Fruit fly (Drosophila melanogaster) whole organism, wandering third instar larva: ENCODE data around the gene Acn.
A peak's percentile ranks its signal among the peaks of the same experiment; 100 is the strongest.

Source experiments
- Abd-B ChIP-seq: fragments of >200 bp; optimal IDR thresholded peaks from 2 replicates; lab custom pipeline; 2017; ENCODE audit warnings: missing biosample characterization, missing genetic modification characterization
- CG32264 ChIP-seq: fragments of 200-800 bp; sonication (Bioruptor generic); optimal IDR thresholded peaks from 2 replicates; lab custom pipeline; 2016; ENCODE audit warnings: missing biosample characterization, missing genetic modification characterization
- CG9705 ChIP-seq: fragments of 200-800 bp; sonication (Bioruptor generic); optimal IDR thresholded peaks from 2 replicates; lab custom pipeline; 2018; ENCODE audit warnings: missing biosample characterization, mild to moderate bottlenecking, missing genetic modification characterization
- CrebA ChIP-seq: fragments of 200-800 bp; sonication (Bioruptor generic); optimal IDR thresholded peaks from 2 replicates; lab custom pipeline; 2016; ENCODE audit warnings: missing biosample characterization, mild to moderate bottlenecking, missing genetic modification characterization, borderline replicate concordance
- Dfd ChIP-seq: fragments of >200 bp; optimal IDR thresholded peaks from 2 replicates; lab custom pipeline; 2017; ENCODE audit warnings: missing biosample characterization, missing genetic modification characterization
- Dif ChIP-seq: fragments of 200-275, 200-300 bp; sonication (Bioruptor generic); optimal IDR thresholded peaks from 2 replicates; lab custom pipeline; 2018; ENCODE audit warnings: missing biosample characterization, missing genetic modification characterization; ENCODE audit not compliant: partially characterized antibody
- GATAd ChIP-seq: sonication (Bioruptor generic); optimal IDR thresholded peaks from 2 replicates; lab custom pipeline; 2016; ENCODE audit warnings: missing biosample characterization, missing genetic modification characterization
- HLH106 ChIP-seq: fragments of 200-800 bp; optimal IDR thresholded peaks from 3 replicates; lab custom pipeline; 2019; ENCODE audit warnings: missing biosample characterization, mild to moderate bottlenecking, missing genetic modification characterization, moderate library complexity
- Hnf4 ChIP-seq: fragments of 200-800 bp; sonication (Bioruptor generic); optimal IDR thresholded peaks from 2 replicates; lab custom pipeline; 2016; ENCODE audit warnings: missing biosample characterization, mild to moderate bottlenecking, missing genetic modification characterization
- Hr78 ChIP-seq: fragments of >200 bp; optimal IDR thresholded peaks from 2 replicates; lab custom pipeline; 2017; ENCODE audit warnings: missing biosample characterization, missing genetic modification characterization
- Hr83 ChIP-seq: fragments of 200-300 bp; sonication (Bioruptor generic); optimal IDR thresholded peaks from 2 replicates; lab custom pipeline; 2016; ENCODE audit warnings: missing biosample characterization, mild to moderate bottlenecking, missing genetic modification characterization, moderate library complexity; ENCODE audit not compliant: poor library complexity, severe bottlenecking
- Jra ChIP-seq: sonication (Bioruptor generic); optimal IDR thresholded peaks from 2 replicates; lab custom pipeline; 2016; ENCODE audit warnings: missing biosample characterization, missing genetic modification characterization
- Mio ChIP-seq: sonication (Bioruptor generic); optimal IDR thresholded peaks from 2 replicates; lab custom pipeline; 2016; ENCODE audit warnings: missing biosample characterization, missing genetic modification characterization
- Myc ChIP-seq: fragments of >200 bp; optimal IDR thresholded peaks from 2 replicates; lab custom pipeline; 2017
- N ChIP-seq: fragments of >200 bp; optimal IDR thresholded peaks from 2 replicates; lab custom pipeline; 2018; ENCODE audit warnings: missing biosample characterization, missing external identifiers, missing genetic modification characterization
- OdsH ChIP-seq: fragments of 200-800 bp; sonication (Bioruptor generic); optimal IDR thresholded peaks from 2 replicates; lab custom pipeline; 2016; ENCODE audit warnings: missing biosample characterization, mild to moderate bottlenecking, missing genetic modification characterization
- Rel ChIP-seq, 2 experiments: fragments of 200-800 bp; sonication (Bioruptor generic) in 1 of 2; optimal IDR thresholded peaks; 2 replicates in 1 of 2; 3 replicates in 1 of 2; lab custom pipeline; 2016 to 2019; ENCODE audit warnings: mild to moderate bottlenecking in 2 of 2, missing biosample characterization in 2 of 2, missing genetic modification characterization in 2 of 2, moderate library complexity in 1 of 2
- Sp1 ChIP-seq: fragments of 200-800 bp; sonication (Bioruptor generic); optimal IDR thresholded peaks from 3 replicates; lab custom pipeline; 2019; ENCODE audit warnings: missing biosample characterization, mild to moderate bottlenecking, missing genetic modification characterization, moderate library complexity
- Vsx2 ChIP-seq: fragments of 200-300, 225-300 bp; sonication (Bioruptor generic); optimal IDR thresholded peaks from 2 replicates; lab custom pipeline; 2018; ENCODE audit warnings: missing biosample characterization, missing genetic modification characterization; ENCODE audit not compliant: partially characterized antibody
- br ChIP-seq: fragments of 200-800 bp; sonication (Bioruptor generic); optimal IDR thresholded peaks from 2 replicates; lab custom pipeline; 2016; ENCODE audit warnings: missing biosample characterization, missing genetic modification characterization
- brk ChIP-seq: fragments of 200-800 bp; sonication (Bioruptor generic); optimal IDR thresholded peaks from 2 replicates; lab custom pipeline; 2016; ENCODE audit warnings: missing biosample characterization, mild to moderate bottlenecking, missing genetic modification characterization
- dl ChIP-seq, 2 experiments: fragments of 175-275, 200-275 bp in 1 of 2; fragments of 200-275 bp in 1 of 2; sonication (Bioruptor generic); optimal IDR thresholded peaks; lab custom pipeline; 2018; ENCODE audit warnings: mild to moderate bottlenecking in 2 of 2, missing biosample characterization in 2 of 2, missing genetic modification characterization in 2 of 2, moderate library complexity in 2 of 2; ENCODE audit not compliant: partially characterized antibody in 2 of 2, insufficient read depth in 1 of 2
- dmrt93B ChIP-seq: fragments of 200-800 bp; sonication (Bioruptor generic); optimal IDR thresholded peaks from 2 replicates; lab custom pipeline; 2018; ENCODE audit warnings: missing biosample characterization, mild to moderate bottlenecking, missing genetic modification characterization
- dsf ChIP-seq: sonication (Bioruptor generic); optimal IDR thresholded peaks from 2 replicates; lab custom pipeline; 2016; ENCODE audit warnings: missing biosample characterization, missing genetic modification characterization, borderline replicate concordance
- ey ChIP-seq: fragments of 200-800 bp; sonication (Bioruptor generic); optimal IDR thresholded peaks from 2 replicates; lab custom pipeline; 2016; ENCODE audit warnings: missing biosample characterization, missing genetic modification characterization
- foxo ChIP-seq, 2 experiments: fragments of 200-800 bp; sonication (Bioruptor generic); optimal IDR thresholded peaks; 2 replicates in 1 of 2; 3 replicates in 1 of 2; lab custom pipeline; 2016 to 2017; ENCODE audit warnings: missing biosample characterization in 2 of 2, missing genetic modification characterization in 2 of 2
- fru ChIP-seq: fragments of 200-800 bp; sonication (Bioruptor generic); optimal IDR thresholded peaks from 3 replicates; lab custom pipeline; 2016; ENCODE audit warnings: missing biosample characterization, mild to moderate bottlenecking, missing genetic modification characterization
- h ChIP-seq: fragments of 200-800 bp; sonication (Bioruptor generic); optimal IDR thresholded peaks from 3 replicates; lab custom pipeline; 2016; ENCODE audit warnings: missing biosample characterization, mild to moderate bottlenecking, missing genetic modification characterization
- jim ChIP-seq: fragments of 175-275, 200-325 bp; sonication (Bioruptor generic); optimal IDR thresholded peaks from 2 replicates; lab custom pipeline; 2016; ENCODE audit warnings: missing biosample characterization, mild to moderate bottlenecking, missing genetic modification characterization
- lola ChIP-seq: fragments of >200 bp; optimal IDR thresholded peaks from 2 replicates; lab custom pipeline; 2017; ENCODE audit warnings: missing biosample characterization, missing genetic modification characterization
- pan ChIP-seq: fragments of >200 bp; optimal IDR thresholded peaks from 2 replicates; lab custom pipeline; 2017
- psq ChIP-seq: fragments of 200-800 bp; sonication (Bioruptor generic); optimal IDR thresholded peaks from 3 replicates; lab custom pipeline; 2017; ENCODE audit warnings: missing biosample characterization, mild to moderate bottlenecking, missing genetic modification characterization, moderate library complexity
- rgr ChIP-seq: fragments of 200-800 bp; sonication (Bioruptor generic); optimal IDR thresholded peaks from 3 replicates; lab custom pipeline; 2016; ENCODE audit warnings: missing biosample characterization, mild to moderate bottlenecking, missing genetic modification characterization
- sage ChIP-seq: fragments of 200-800 bp; sonication (Bioruptor generic); optimal IDR thresholded peaks from 2 replicates; lab custom pipeline; 2016; ENCODE audit warnings: missing biosample characterization, mild to moderate bottlenecking, missing genetic modification characterization
- sv ChIP-seq: fragments of 200-800 bp; sonication (Bioruptor generic); optimal IDR thresholded peaks from 3 replicates; lab custom pipeline; 2016; ENCODE audit warnings: missing biosample characterization, missing genetic modification characterization
- tai ChIP-seq: sonication (Bioruptor generic); optimal IDR thresholded peaks from 2 replicates; lab custom pipeline; 2016; ENCODE audit warnings: missing biosample characterization, missing genetic modification characterization
- usp ChIP-seq: fragments of >200 bp; optimal IDR thresholded peaks from 2 replicates; lab custom pipeline; 2017; ENCODE audit warnings: missing biosample characterization, missing genetic modification characterization
- woc ChIP-seq: sonication (Bioruptor generic); optimal IDR thresholded peaks from 2 replicates; lab custom pipeline; 2016; ENCODE audit warnings: missing biosample characterization, mild to moderate bottlenecking, missing genetic modification characterization

Acn gene

DNA sequence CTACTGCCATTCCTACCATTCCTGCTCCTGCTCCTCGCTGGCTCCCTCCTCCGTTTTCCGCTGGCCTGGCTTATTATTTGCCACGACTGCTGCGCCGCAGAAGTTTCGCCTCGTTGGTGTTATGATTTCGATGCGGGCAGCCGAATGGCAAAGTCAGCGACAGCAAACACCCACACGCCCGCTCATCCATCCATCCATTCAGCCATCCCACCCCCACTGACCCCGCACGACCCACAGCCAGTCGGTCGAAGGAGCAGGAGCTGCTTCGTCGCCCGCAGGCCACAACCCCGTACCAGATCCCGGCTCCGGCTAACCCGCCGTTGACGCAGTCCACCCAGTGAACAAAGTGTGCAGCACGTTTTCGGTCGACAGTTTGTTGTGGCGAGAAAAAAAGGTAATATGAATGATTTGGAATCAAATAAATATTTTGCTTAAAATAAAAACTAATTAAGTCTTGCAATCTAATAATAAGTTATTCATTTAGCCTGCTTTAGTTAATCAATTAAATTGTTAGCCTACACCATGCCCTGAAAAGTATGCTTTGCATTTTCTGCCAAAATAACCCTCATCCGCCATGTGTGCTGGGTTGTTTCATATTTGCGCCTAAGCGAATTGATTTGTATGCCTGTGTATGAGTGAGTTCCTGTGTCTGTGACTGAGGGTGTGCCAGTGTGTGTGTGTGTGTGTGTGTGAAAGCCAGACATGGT, 18.5 kb upstream of the Acn start (continued):
- no peak for TF ChIP-seq Dfd

DNA sequence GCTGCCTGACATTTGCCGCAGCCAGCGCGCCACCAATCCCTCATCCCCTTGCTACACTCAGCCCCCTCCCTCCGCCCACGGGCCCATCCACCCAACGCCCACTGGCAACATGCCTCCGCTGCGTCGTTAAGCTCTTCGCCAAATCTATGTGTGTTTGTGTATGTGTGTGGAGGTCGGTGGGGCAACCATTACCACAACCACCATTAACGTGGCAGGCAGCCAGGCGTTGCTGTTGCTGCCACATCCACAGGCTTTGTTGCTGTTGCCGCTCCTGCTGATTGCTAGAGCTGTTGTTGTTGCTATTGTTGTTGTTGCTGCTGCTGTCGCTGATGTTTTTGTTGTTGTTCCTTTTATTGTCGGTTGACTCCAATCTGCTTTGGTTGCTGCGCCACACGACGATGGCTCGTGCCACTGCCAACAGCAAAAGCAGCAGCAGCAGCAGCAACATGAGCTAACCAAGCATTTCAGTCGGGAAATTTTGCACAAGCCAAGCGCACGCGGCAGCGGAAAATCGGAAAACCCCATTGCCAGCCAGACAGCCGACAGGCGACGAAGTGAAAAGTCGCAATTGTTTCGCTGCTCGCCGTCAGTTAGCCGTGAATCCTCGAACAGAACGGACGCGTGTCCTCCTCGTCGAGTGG, 17.8 kb upstream of the Acn start, which contains the start of gene Sidpn:
Sidpn (plus strand) TSS at position 465 of the 641 bp plus-strand sequence.
- TF ChIP-seq Sp1 (no peak), usp (GFP tag; lab: Kevin White, UChicago) (no peak), Hr83 (GFP tag; lab: Kevin White, UChicago) (no peak), Dfd (peak; percentile 89)

DNA sequence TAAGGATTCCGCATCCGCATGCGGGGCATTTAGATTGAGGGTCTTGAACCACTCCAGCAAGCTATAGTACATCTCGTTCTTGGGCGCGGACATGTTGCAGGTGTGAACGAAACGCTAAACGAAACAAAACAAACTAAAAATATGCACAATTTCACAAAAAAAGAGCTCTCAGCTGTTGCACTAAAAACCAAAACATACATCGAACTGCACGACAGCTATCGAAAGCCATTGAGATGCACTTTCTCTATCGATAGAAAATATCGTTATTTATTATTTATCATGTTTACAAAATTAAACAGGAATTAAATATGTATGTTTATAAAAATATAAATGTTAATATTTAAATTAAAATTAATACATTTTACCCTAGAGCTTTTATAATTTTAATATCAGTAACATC, 11.9 kb upstream of the Acn start, which contains the start of gene hook:
hook (minus strand) TSS at position 211 of the 400 bp plus-strand sequence.
- TF ChIP-seq fru (GFP tag; lab: Kevin White, UChicago): no peak
- peak; percentile 23 for TF ChIP-seq sage (GFP tag; lab: Kevin White, UChicago)
- TF ChIP-seq, all 38 proteins: peak for 1

DNA sequence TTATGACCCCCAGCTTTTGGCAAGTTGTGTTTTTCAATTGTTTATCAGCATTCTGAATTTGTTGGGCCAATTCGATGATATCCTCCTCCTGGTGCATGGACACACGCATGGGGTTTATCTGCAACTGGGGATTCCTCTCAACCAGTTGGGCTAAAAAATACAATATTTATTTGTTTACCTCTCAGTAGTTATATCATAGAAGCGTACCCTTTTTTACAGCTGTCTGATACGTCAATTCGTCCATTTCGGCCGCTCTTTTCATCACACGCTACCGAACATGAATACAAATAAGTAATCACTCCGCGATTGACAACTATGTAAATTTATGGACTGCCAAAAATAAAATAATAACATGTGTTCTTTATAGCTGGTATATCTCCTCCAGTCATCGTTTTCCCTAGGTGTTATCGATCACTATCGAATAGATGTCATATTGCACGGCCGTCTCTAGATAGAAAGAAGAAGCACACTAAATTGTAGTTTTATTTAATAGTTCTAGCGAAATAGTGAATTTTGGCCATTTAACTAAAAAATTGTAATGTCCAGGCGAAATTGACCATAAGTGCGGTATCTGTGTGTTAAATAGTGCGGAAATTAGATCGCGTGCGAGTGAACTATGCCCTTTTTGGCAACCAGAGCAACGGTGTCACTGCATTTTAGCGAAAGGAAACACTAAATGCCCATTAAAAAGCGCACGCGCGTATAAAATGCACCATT, 10.8 kb upstream of the Acn start, which contains the start of the genes mib2 and CG31800:
mib2 (plus strand) TSS at position 232 of the 717 bp plus-strand sequence.
CG31800 (minus strand) TSS at position 364 of the 717 bp plus-strand sequence.
- TF ChIP-seq lola (GFP tag; lab: Kevin White, UChicago) (no peak), N (GFP tag; lab: Kevin White, UChicago) (no peak), woc (GFP tag; lab: Kevin White, UChicago) (no peak), GATAd (no peak), pan (lab: Kevin White, UChicago) (no peak), foxo (GFP tag; optimal IDR thresholded peaks at IDR 0.05; lab: Kevin White, UChicago) (peak in 1 of 2 experiments; percentile 23), rgr (GFP tag; lab: Kevin White, UChicago) (peak; percentile 18), CG32264 (GFP tag; lab: Kevin White, UChicago) (no peak), Sp1 (no peak), jim (GFP tag; lab: Kevin White, UChicago) (no peak), Dfd (no peak), Mio (GFP tag; lab: Kevin White, UChicago) (no peak), Hr83 (GFP tag; lab: Kevin White, UChicago) (peak; percentile 26), sage (GFP tag; lab: Kevin White, UChicago) (no peak), tai (GFP tag; lab: Kevin White, UChicago) (no peak), ey (GFP tag; lab: Kevin White, UChicago) (no peak), OdsH (GFP tag; lab: Kevin White, UChicago) (no peak), Hnf4 (GFP tag; lab: Kevin White, UChicago) (no peak), Hr78 (no peak), CrebA (GFP tag; lab: Kevin White, UChicago) (no peak), br (GFP tag; lab: Kevin White, UChicago) (no peak), Jra (peak; percentile 10), brk (GFP tag; lab: Kevin White, UChicago) (no peak), dsf (GFP tag; lab: Kevin White, UChicago) (no peak), CG9705 (GFP tag; lab: Kevin White, UChicago) (no peak), psq (GFP tag; lab: Kevin White, UChicago) (no peak), sv (GFP tag; lab: Kevin White, UChicago) (no peak), h (GFP tag; lab: Kevin White, UChicago) (peak; percentile 19), HLH106 (tag; lab: Kevin White, UChicago) (peak; percentile 6), usp (GFP tag; lab: Kevin White, UChicago) (no peak), Abd-B (GFP tag; lab: Kevin White, UChicago) (no peak), Myc (lab: Kevin White, UChicago) (no peak), Dif (GFP tag; lab: Kevin White, UChicago) (no peak), Vsx2 (GFP tag; lab: Kevin White, UChicago) (no peak), dmrt93B (GFP tag; lab: Kevin White, UChicago) (no peak), Rel (GFP tag; optimal IDR thresholded peaks at IDR 0.05; lab: Kevin White, UChicago) (no peak), Rel (tag; optimal IDR thresholded peaks at IDR 0.05; lab: Kevin White, UChicago) (peak; percentile 25), dl (GFP tag; optimal IDR thresholded peaks at IDR 0.05; lab: Kevin White, UChicago; ENCODE audit: insufficient read depth in 1 of 2, partially characterized antibody in 2 of 2) (no peak), fru (GFP tag; lab: Kevin White, UChicago) (no peak)
